Fruit fly (Drosophila melanogaster) whole organism, wandering third instar larva: Measurements from ENCODE around the gene yellow-e2.

Experiments used
- CG32264 ChIP-seq: fragments of 200-800 bp; sonication (Bioruptor generic); optimal IDR thresholded peaks from 2 replicates; lab custom pipeline; 2016; ENCODE audit warnings: missing biosample characterization, missing genetic modification characterization
- Dfd ChIP-seq: fragments of >200 bp; optimal IDR thresholded peaks from 2 replicates; lab custom pipeline; 2017; ENCODE audit warnings: missing biosample characterization, missing genetic modification characterization
- Dif ChIP-seq: fragments of 200-275, 200-300 bp; sonication (Bioruptor generic); optimal IDR thresholded peaks from 2 replicates; lab custom pipeline; 2018; ENCODE audit warnings: missing biosample characterization, missing genetic modification characterization; ENCODE audit not compliant: partially characterized antibody
- HLH106 ChIP-seq: fragments of 200-800 bp; optimal IDR thresholded peaks from 3 replicates; lab custom pipeline; 2019; ENCODE audit warnings: missing biosample characterization, mild to moderate bottlenecking, missing genetic modification characterization, moderate library complexity
- Myc ChIP-seq: fragments of >200 bp; optimal IDR thresholded peaks from 2 replicates; lab custom pipeline; 2017
- OdsH ChIP-seq: fragments of 200-800 bp; sonication (Bioruptor generic); optimal IDR thresholded peaks from 2 replicates; lab custom pipeline; 2016; ENCODE audit warnings: missing biosample characterization, mild to moderate bottlenecking, missing genetic modification characterization
- br ChIP-seq: fragments of 200-800 bp; sonication (Bioruptor generic); optimal IDR thresholded peaks from 2 replicates; lab custom pipeline; 2016; ENCODE audit warnings: missing biosample characterization, missing genetic modification characterization
- ey ChIP-seq: fragments of 200-800 bp; sonication (Bioruptor generic); optimal IDR thresholded peaks from 2 replicates; lab custom pipeline; 2016; ENCODE audit warnings: missing biosample characterization, missing genetic modification characterization
- fru ChIP-seq: fragments of 200-800 bp; sonication (Bioruptor generic); optimal IDR thresholded peaks from 3 replicates; lab custom pipeline; 2016; ENCODE audit warnings: missing biosample characterization, mild to moderate bottlenecking, missing genetic modification characterization
- h ChIP-seq: fragments of 200-800 bp; sonication (Bioruptor generic); optimal IDR thresholded peaks from 3 replicates; lab custom pipeline; 2016; ENCODE audit warnings: missing biosample characterization, mild to moderate bottlenecking, missing genetic modification characterization
- lola ChIP-seq: fragments of >200 bp; optimal IDR thresholded peaks from 2 replicates; lab custom pipeline; 2017; ENCODE audit warnings: missing biosample characterization, missing genetic modification characterization
- psq ChIP-seq: fragments of 200-800 bp; sonication (Bioruptor generic); optimal IDR thresholded peaks from 3 replicates; lab custom pipeline; 2017; ENCODE audit warnings: missing biosample characterization, mild to moderate bottlenecking, missing genetic modification characterization, moderate library complexity
- usp ChIP-seq: fragments of >200 bp; optimal IDR thresholded peaks from 2 replicates; lab custom pipeline; 2017; ENCODE audit warnings: missing biosample characterization, missing genetic modification characterization

DNA sequence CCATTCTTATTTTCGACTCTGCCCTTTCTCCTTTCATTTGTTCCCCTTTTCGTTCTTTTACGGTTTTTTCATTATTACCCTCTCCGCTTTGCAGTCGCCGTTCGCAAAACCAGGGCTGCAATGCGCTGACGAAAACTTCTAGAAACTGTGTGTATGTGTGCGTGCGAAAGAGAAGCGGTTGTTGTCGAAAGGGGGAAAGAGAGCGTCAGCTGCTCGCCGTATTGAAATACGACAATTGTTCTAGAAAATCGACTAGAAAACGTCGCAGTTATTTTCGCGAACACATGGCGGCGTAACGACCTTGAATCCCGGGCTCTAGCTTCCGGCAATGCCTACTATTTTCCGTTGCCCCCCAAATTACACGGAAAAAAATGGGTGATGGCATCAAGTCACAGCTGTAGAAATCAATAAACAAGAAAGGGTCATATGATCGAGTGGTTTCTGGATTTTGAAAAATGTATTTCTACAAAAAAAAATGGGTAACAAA lies 24.1 kb downstream of the yellow-e2 start:
- no peak for TF ChIP-seq Dfd (GFP tag; lab: Kevin White, UChicago)
- TF ChIP-seq psq (GFP tag; lab: Kevin White, UChicago) = peak; percentile 99
- TF ChIP-seq usp (GFP tag; lab: Kevin White, UChicago) = no peak
- no peak for TF ChIP-seq Myc (lab: Kevin White, UChicago)
- TF ChIP-seq h (GFP tag; lab: Kevin White, UChicago) = no peak
- TF ChIP-seq Dif (GFP tag; lab: Kevin White, UChicago) = no peak
- no peak for TF ChIP-seq OdsH (GFP tag; lab: Kevin White, UChicago)
- no peak for TF ChIP-seq fru (GFP tag; lab: Kevin White, UChicago)
- no peak for TF ChIP-seq br
- no peak for TF ChIP-seq CG32264 (GFP tag; lab: Kevin White, UChicago)
- no peak for TF ChIP-seq HLH106
- TF ChIP-seq lola (GFP tag; lab: Kevin White, UChicago) = peak; percentile 56
- TF ChIP-seq ey = no peak
